Fruit fly (Drosophila melanogaster) whole organism, embryonic: ENCODE data around the gene CG2182.

Experiments
- CG11560 ChIP-seq: fragments of 200-800 bp; sonication (Bioruptor generic); IDR thresholded peaks from 3 replicates; pipeline ENCODE4 v1.3.6; 2022; ENCODE audit warnings: missing biosample characterization, missing genetic modification characterization
- CG1647 ChIP-seq: fragments of 200-800 bp; sonication (Bioruptor generic); optimal IDR thresholded peaks from 3 replicates; lab custom pipeline; 2016; ENCODE audit warnings: missing biosample characterization, missing genetic modification characterization
- CG17612 ChIP-seq: fragments of 200-800 bp; sonication (Bioruptor generic); IDR thresholded peaks from 2 replicates; pipeline ENCODE4 v1.3.6; 2022; ENCODE audit warnings: missing biosample characterization, missing genetic modification characterization
- CG2875 ChIP-seq: fragments of 200-800 bp; sonication (Bioruptor generic); optimal IDR thresholded peaks from 2 replicates; lab custom pipeline; 2017; ENCODE audit warnings: missing biosample characterization, mild to moderate bottlenecking, missing genetic modification characterization, missing genetic modification reagents
- CG32772 ChIP-seq: fragments of 200-800 bp; sonication (Bioruptor generic); IDR thresholded peaks from 2 replicates; pipeline ENCODE4 v1.3.6; 2022; ENCODE audit warnings: missing biosample characterization, missing genetic modification characterization
- Kr ChIP-seq: fragments of 200-800 bp; sonication (Bioruptor generic); optimal IDR thresholded peaks from 2 replicates; lab custom pipeline; 2017; ENCODE audit warnings: missing biosample characterization, mild to moderate bottlenecking, missing genetic modification characterization
- Nf-YC ChIP-seq: fragments of 200-800 bp; optimal IDR thresholded peaks from 3 replicates; lab custom pipeline; 2019; ENCODE audit warnings: missing biosample characterization, mild to moderate bottlenecking, missing genetic modification characterization, moderate library complexity
- bsh ChIP-seq, 2 experiments: fragments of 200-800 bp; sonication (Bioruptor generic); optimal IDR thresholded peaks; 2 replicates each; lab custom pipeline; 2017 to 2018; ENCODE audit warnings: mild to moderate bottlenecking in 2 of 2, missing biosample characterization in 2 of 2, missing genetic modification characterization in 2 of 2, moderate library complexity in 1 of 2
- dysf ChIP-seq: fragments of 200-800 bp; sonication (Bioruptor generic); IDR thresholded peaks from 3 replicates; pipeline ENCODE4 v1.3.6; 2022; ENCODE audit warnings: missing biosample characterization, missing genetic modification characterization
- sens-2 ChIP-seq: fragments of 200-800 bp; sonication (Bioruptor generic); IDR thresholded peaks from 2 replicates; pipeline ENCODE4 v1.3.6; 2022; ENCODE audit warnings: missing biosample characterization, missing genetic modification characterization
- sob ChIP-seq: fragments of 200-800 bp; sonication (Bioruptor generic); IDR thresholded peaks from 2 replicates; pipeline ENCODE4 v1.3.6; 2022; ENCODE audit warnings: missing biosample characterization, missing genetic modification characterization

dm6 chr3R:5627552-5627951 lies 32.2 kb downstream of the CG2182 start, which contains the start of gene CG31551:
- no peak for TF ChIP-seq bsh (GFP tag; optimal IDR thresholded peaks at IDR 0.05; lab: Kevin White, UChicago)
- TF ChIP-seq CG17612 (GFP tag; lab: Robert Waterston, UW) = no peak
- no peak for TF ChIP-seq CG32772 (GFP tag; lab: Robert Waterston, UW)
- no peak for TF ChIP-seq CG2875 (GFP tag; lab: Kevin White, UChicago)
- no peak for TF ChIP-seq CG11560 (tag; lab: Robert Waterston, UW)
- TF ChIP-seq Nf-YC (tag; lab: Kevin White, UChicago) = no peak
- TF ChIP-seq sob (GFP tag; lab: Robert Waterston, UW) = no peak
- no peak for TF ChIP-seq Kr (GFP tag; lab: Kevin White, UChicago)
- TF ChIP-seq dysf (GFP tag; lab: Robert Waterston, UW) = no peak
- TF ChIP-seq CG1647 (GFP tag; lab: Kevin White, UChicago) = no peak
- TF ChIP-seq sens-2 (GFP tag; lab: Robert Waterston, UW) = no peak
